Fruit fly (Drosophila melanogaster) whole organism, prepupa: ENCODE results near the gene CG32591.

Source experiments
- Blimp-1 ChIP-seq: fragments of 200-800 bp; sonication (Bioruptor generic); optimal IDR thresholded peaks from 3 replicates; lab custom pipeline; 2017; ENCODE audit warnings: missing biosample characterization, missing genetic modification characterization, mild to moderate bottlenecking, moderate library complexity, missing genetic modification reagents
- CG11294 ChIP-seq: fragments of 200-800 bp; sonication (Bioruptor generic); IDR thresholded peaks from 2 replicates; pipeline ENCODE4 v1.3.6; 2022; ENCODE audit warnings: missing biosample characterization, missing genetic modification characterization
- CG11902 ChIP-seq: fragments of 200-800 bp; sonication (Bioruptor generic); optimal IDR thresholded peaks from 3 replicates; lab custom pipeline; 2016; ENCODE audit warnings: missing biosample characterization, missing genetic modification characterization
- CG15336 ChIP-seq: fragments of 200-800 bp; sonication (Bioruptor generic); IDR thresholded peaks from 2 replicates; pipeline ENCODE4 v1.3.6; 2022; ENCODE audit warnings: missing biosample characterization, missing genetic modification characterization
- CG1621 ChIP-seq: fragments of 200-800 bp; sonication (Bioruptor generic); optimal IDR thresholded peaks from 3 replicates; lab custom pipeline; 2018; ENCODE audit warnings: missing biosample characterization, mild to moderate bottlenecking, missing genetic modification characterization
- CG16779 ChIP-seq: fragments of 200-800 bp; sonication (Bioruptor generic); optimal IDR thresholded peaks from 3 replicates; lab custom pipeline; 2017; ENCODE audit warnings: missing biosample characterization, mild to moderate bottlenecking, missing genetic modification characterization
- CG3032 ChIP-seq: fragments of 200-800 bp; optimal IDR thresholded peaks from 2 replicates; lab custom pipeline; 2019; ENCODE audit warnings: missing biosample characterization, mild to moderate bottlenecking, missing genetic modification characterization, moderate library complexity
- CG32006 ChIP-seq: fragments of 200-800 bp; sonication (Bioruptor generic); optimal IDR thresholded peaks from 3 replicates; lab custom pipeline; 2017; ENCODE audit warnings: missing biosample characterization, mild to moderate bottlenecking, missing genetic modification characterization
- CG34406 ChIP-seq: fragments of 200-800 bp; sonication (Bioruptor generic); optimal IDR thresholded peaks from 3 replicates; lab custom pipeline; 2016; ENCODE audit warnings: missing biosample characterization, missing genetic modification characterization
- CG3919 ChIP-seq: fragments of 200-800 bp; sonication (Bioruptor generic); optimal IDR thresholded peaks from 3 replicates; lab custom pipeline; 2016; ENCODE audit warnings: missing biosample characterization, missing genetic modification characterization
- CG4318 ChIP-seq: fragments of 200-800 bp; sonication (Bioruptor generic); optimal IDR thresholded peaks from 3 replicates; lab custom pipeline; 2017; ENCODE audit warnings: missing biosample characterization, mild to moderate bottlenecking, missing genetic modification characterization
- CG6163 ChIP-seq: fragments of 200-800 bp; sonication (Bioruptor generic); IDR thresholded peaks from 3 replicates; pipeline ENCODE4 v1.3.6; 2022; ENCODE audit warnings: missing biosample characterization, missing genetic modification characterization
- CG6276 ChIP-seq: fragments of 200-800 bp; sonication (Bioruptor generic); optimal IDR thresholded peaks from 2 replicates; lab custom pipeline; 2017; ENCODE audit warnings: missing biosample characterization, mild to moderate bottlenecking, missing genetic modification characterization
- CG6792 ChIP-seq: fragments of 200-800 bp; sonication (Bioruptor generic); optimal IDR thresholded peaks from 3 replicates; lab custom pipeline; 2016; ENCODE audit warnings: missing biosample characterization, missing genetic modification characterization
- CG6808 ChIP-seq: fragments of 200-800 bp; sonication (Bioruptor generic); optimal IDR thresholded peaks from 3 replicates; lab custom pipeline; 2017; ENCODE audit warnings: missing biosample characterization, missing genetic modification characterization, mild to moderate bottlenecking, moderate library complexity, missing genetic modification reagents
- CG8319 ChIP-seq: fragments of 200-800 bp; sonication (Bioruptor generic); optimal IDR thresholded peaks from 3 replicates; lab custom pipeline; 2016; ENCODE audit warnings: missing biosample characterization, missing genetic modification characterization
- CG8632 ChIP-seq: fragments of 200-800 bp; sonication (Bioruptor generic); optimal IDR thresholded peaks from 3 replicates; lab custom pipeline; 2016; ENCODE audit warnings: missing biosample characterization, missing genetic modification characterization
- CG9139 ChIP-seq: fragments of 200-800 bp; sonication (Bioruptor generic); optimal IDR thresholded peaks from 3 replicates; lab custom pipeline; 2017; ENCODE audit warnings: missing biosample characterization, mild to moderate bottlenecking, missing genetic modification characterization
- Eip78C ChIP-seq: fragments of 200-800 bp; sonication (Bioruptor generic); peaks from one replicate; lab custom pipeline; 2016; ENCODE audit warnings: missing biosample characterization, missing genetic modification characterization
- Eip93F ChIP-seq: fragments of 200-800 bp; sonication (Bioruptor generic); optimal IDR thresholded peaks from 2 replicates; lab custom pipeline; 2016; ENCODE audit warnings: missing biosample characterization, mild to moderate bottlenecking, missing genetic modification characterization
- Ets21C ChIP-seq: fragments of 200-800 bp; sonication (Bioruptor generic); optimal IDR thresholded peaks from 3 replicates; lab custom pipeline; 2016; ENCODE audit warnings: missing biosample characterization, missing genetic modification characterization
- Ets96B ChIP-seq: fragments of 200-800 bp; optimal IDR thresholded peaks from 2 replicates; lab custom pipeline; 2019; ENCODE audit warnings: missing biosample characterization, mild to moderate bottlenecking, missing genetic modification characterization, moderate library complexity
- Gug ChIP-seq: fragments of 200-800 bp; sonication (Bioruptor generic); IDR thresholded peaks from 2 replicates; pipeline ENCODE4 v1.3.6; 2022; ENCODE audit warnings: missing biosample characterization, missing genetic modification characterization
- Hr38 ChIP-seq: sonication (Bioruptor generic); optimal IDR thresholded peaks from 2 replicates; lab custom pipeline; 2016; ENCODE audit warnings: missing biosample characterization, missing genetic modification characterization
- Hr39 ChIP-seq: fragments of 200-800 bp; sonication (Bioruptor generic); optimal IDR thresholded peaks from 2 replicates; lab custom pipeline; 2016; ENCODE audit warnings: missing biosample characterization, missing genetic modification characterization
- Hr4 ChIP-seq: fragments of 200-800 bp; sonication (Bioruptor generic); optimal IDR thresholded peaks from 3 replicates; lab custom pipeline; 2016; ENCODE audit warnings: missing biosample characterization, missing genetic modification characterization
- Lpt ChIP-seq: fragments of 200-800 bp; sonication (Bioruptor generic); optimal IDR thresholded peaks from 3 replicates; lab custom pipeline; 2016; ENCODE audit warnings: missing biosample characterization, missing genetic modification characterization
- Met ChIP-seq: fragments of 200-800 bp; sonication (Bioruptor generic); optimal IDR thresholded peaks from 3 replicates; lab custom pipeline; 2016; ENCODE audit warnings: missing biosample characterization, missing genetic modification characterization
- OdsH ChIP-seq: fragments of 200-800 bp; sonication (Bioruptor generic); optimal IDR thresholded peaks from 3 replicates; lab custom pipeline; 2016; ENCODE audit warnings: missing biosample characterization, missing genetic modification characterization
- Smox ChIP-seq: fragments of 200-800 bp; sonication (Bioruptor generic); optimal IDR thresholded peaks from 3 replicates; lab custom pipeline; 2016; ENCODE audit warnings: missing biosample characterization, missing genetic modification characterization
- Sox102F ChIP-seq: fragments of 200-800 bp; sonication (Bioruptor generic); optimal IDR thresholded peaks from 2 replicates; lab custom pipeline; 2016; ENCODE audit warnings: missing biosample characterization, mild to moderate bottlenecking, missing genetic modification characterization
- Sox14 ChIP-seq: fragments of 200-800 bp; sonication (Bioruptor generic); optimal IDR thresholded peaks from 3 replicates; lab custom pipeline; 2016; ENCODE audit warnings: missing biosample characterization, missing genetic modification characterization
- Sox15 ChIP-seq: fragments of 200-800 bp; sonication (Bioruptor generic); optimal IDR thresholded peaks from 3 replicates; lab custom pipeline; 2016; ENCODE audit warnings: missing biosample characterization, missing genetic modification characterization
- achi ChIP-seq: fragments of 200-800 bp; sonication (Bioruptor generic); optimal IDR thresholded peaks from 3 replicates; lab custom pipeline; 2016; ENCODE audit warnings: missing biosample characterization, missing genetic modification characterization
- acj6 ChIP-seq: fragments of 200-800 bp; sonication (Bioruptor generic); optimal IDR thresholded peaks from 3 replicates; lab custom pipeline; 2016; ENCODE audit warnings: missing biosample characterization, missing genetic modification characterization
- cyc ChIP-seq: fragments of 200-800 bp; sonication (Bioruptor generic); optimal IDR thresholded peaks from 3 replicates; lab custom pipeline; 2016; ENCODE audit warnings: missing biosample characterization, missing genetic modification characterization
- dac ChIP-seq: fragments of 200-800 bp; sonication (Bioruptor generic); optimal IDR thresholded peaks from 2 replicates; lab custom pipeline; 2017; ENCODE audit warnings: missing biosample characterization, mild to moderate bottlenecking, missing genetic modification characterization
- dsx ChIP-seq: fragments of 200-800 bp; optimal IDR thresholded peaks from 3 replicates; lab custom pipeline; 2019; ENCODE audit warnings: missing biosample characterization, mild to moderate bottlenecking, missing genetic modification characterization, moderate library complexity; ENCODE audit not compliant: poor library complexity, severe bottlenecking
- eg ChIP-seq: fragments of 200-800 bp; sonication (Bioruptor generic); IDR thresholded peaks from 3 replicates; pipeline ENCODE4 v1.3.6; 2022; ENCODE audit warnings: missing biosample characterization, missing genetic modification characterization
- esn ChIP-seq: fragments of 200-800 bp; sonication (Bioruptor generic); optimal IDR thresholded peaks from 2 replicates; lab custom pipeline; 2016; ENCODE audit warnings: missing biosample characterization, mild to moderate bottlenecking, missing genetic modification characterization, moderate library complexity
- fd59A ChIP-seq: fragments of 200-800 bp; sonication (Bioruptor generic); optimal IDR thresholded peaks from 2 replicates; lab custom pipeline; 2017; ENCODE audit warnings: missing biosample characterization, mild to moderate bottlenecking, missing genetic modification characterization, missing genetic modification reagents
- fd85E ChIP-seq: fragments of 200-800 bp; sonication (Bioruptor generic); optimal IDR thresholded peaks from 3 replicates; lab custom pipeline; 2016; ENCODE audit warnings: missing biosample characterization, missing genetic modification characterization
- fkh ChIP-seq: fragments of 200-800 bp; sonication (Bioruptor generic); optimal IDR thresholded peaks from 3 replicates; lab custom pipeline; 2017; ENCODE audit warnings: missing biosample characterization, mild to moderate bottlenecking, missing genetic modification characterization, moderate library complexity
- lz ChIP-seq: fragments of 200-800 bp; sonication (Bioruptor generic); optimal IDR thresholded peaks from 3 replicates; lab custom pipeline; 2016; ENCODE audit warnings: missing biosample characterization, missing genetic modification characterization
- net ChIP-seq: fragments of 200-800 bp; sonication (Bioruptor generic); optimal IDR thresholded peaks from 3 replicates; lab custom pipeline; 2016; ENCODE audit warnings: missing biosample characterization, missing genetic modification characterization
- salr ChIP-seq, 2 experiments: fragments of 200-800 bp; sonication (Bioruptor generic); optimal IDR thresholded peaks; 3 replicates each; lab custom pipeline; 2016 to 2018; ENCODE audit warnings: missing biosample characterization in 2 of 2, missing genetic modification characterization in 2 of 2, mild to moderate bottlenecking in 1 of 2
- spab ChIP-seq: fragments of 200-800 bp; sonication (Bioruptor generic); optimal IDR thresholded peaks from 2 replicates; lab custom pipeline; 2017; ENCODE audit warnings: missing biosample characterization, mild to moderate bottlenecking, missing genetic modification characterization, missing genetic modification reagents
- ss ChIP-seq, 2 experiments: fragments of 200-800 bp; sonication (Bioruptor generic); optimal IDR thresholded peaks; 2 replicates in 1 of 2; 3 replicates in 1 of 2; lab custom pipeline; 2017 to 2018; ENCODE audit warnings: mild to moderate bottlenecking in 2 of 2, missing biosample characterization in 2 of 2, missing genetic modification characterization in 2 of 2, moderate library complexity in 1 of 2
- svp ChIP-seq: fragments of 200-800 bp; sonication (Bioruptor generic); peaks from one replicate; lab custom pipeline; 2016; ENCODE audit warnings: missing biosample characterization, missing genetic modification characterization
- topi ChIP-seq: fragments of 200-800 bp; sonication (Bioruptor generic); optimal IDR thresholded peaks from 3 replicates; lab custom pipeline; 2016; ENCODE audit warnings: missing biosample characterization, missing genetic modification characterization

CG32591 gene

dm6 chrX:14922396-14923276, 6.1 kb downstream of the CG32591 start:
- TF ChIP-seq CG1621 (tag; lab: Kevin White, UChicago) (no peak), CG16779 (no peak), Lpt (GFP tag; lab: Kevin White, UChicago) (peak; percentile 36), net (GFP tag; lab: Kevin White, UChicago) (no peak), CG9139 (GFP tag; lab: Kevin White, UChicago) (no peak), Gug (GFP tag; lab: Robert Waterston, UW) (no peak), salr (GFP tag; optimal IDR thresholded peaks at IDR 0.05; lab: Kevin White, UChicago) (peak in 1 of 2 experiments; percentile 47), OdsH (GFP tag; lab: Kevin White, UChicago) (peak; percentile 10), achi (GFP tag; lab: Kevin White, UChicago) (peak; percentile 38), cyc (no peak), CG15336 (GFP tag; lab: Robert Waterston, UW) (peak; percentile 60), CG34406 (GFP tag; lab: Kevin White, UChicago) (no peak), Ets96B (peak; percentile 42), Met (GFP tag; lab: Kevin White, UChicago) (peak; percentile 32), acj6 (GFP tag; lab: Kevin White, UChicago) (peak; percentile 35), Sox102F (GFP tag; lab: Kevin White, UChicago) (no peak), CG3032 (tag; lab: Kevin White, UChicago) (no peak), fd59A (no peak), Sox14 (GFP tag; lab: Kevin White, UChicago) (peak; percentile 27), CG6808 (peak; percentile 39), Hr38 (no peak), svp (GFP tag; lab: Kevin White, UChicago) (peak; percentile 65), esn (GFP tag; lab: Kevin White, UChicago) (no peak), CG6792 (GFP tag; lab: Kevin White, UChicago) (no peak), Hr4 (GFP tag; lab: Kevin White, UChicago) (peak; percentile 42), CG8632 (no peak), fkh (GFP tag; lab: Kevin White, UChicago) (no peak), CG11294 (GFP tag; lab: Robert Waterston, UW) (no peak), Smox (GFP tag; lab: Kevin White, UChicago) (peak; percentile 24), Hr39 (peak; percentile 27), lz (peak; percentile 4), dac (GFP tag; lab: Kevin White, UChicago) (no peak), CG6163 (GFP tag; lab: Robert Waterston, UW) (0 out of 3 replicates have a peak, but pooled peaks have one; percentile 39), dsx (GFP tag; lab: Kevin White, UChicago) (peak; percentile 8), fd85E (no peak), CG3919 (peak; percentile 10), topi (GFP tag; lab: Kevin White, UChicago) (peak; percentile 43), eg (peak; percentile 66), ss (GFP tag; optimal IDR thresholded peaks at IDR 0.05; lab: Kevin White, UChicago) (peak in 1 of 2 experiments; percentile 28), Eip93F (GFP tag; lab: Kevin White, UChicago) (no peak), CG8319 (GFP tag; lab: Kevin White, UChicago) (no peak), Sox15 (GFP tag; lab: Kevin White, UChicago) (no peak), CG11902 (GFP tag; lab: Kevin White, UChicago) (no peak), Ets21C (GFP tag; lab: Kevin White, UChicago) (no peak), Blimp-1 (GFP tag; lab: Kevin White, UChicago) (no peak), spab (GFP tag; lab: Kevin White, UChicago) (no peak), CG32006 (GFP tag; lab: Kevin White, UChicago) (peak; percentile 73), Eip78C (GFP tag; lab: Kevin White, UChicago) (peak; percentile 77), CG4318 (GFP tag; lab: Kevin White, UChicago) (peak; percentile 68), CG6276 (GFP tag; lab: Kevin White, UChicago) (peak; percentile 65)
